Worm (Caenorhabditis elegans) whole organism, early embryonic: ENCODE results near the gene F11E6.9.

Source experiments
- B0310.2 ChIP-seq: sonication (generic microtip); optimal IDR thresholded peaks from 2 replicates; lab custom pipeline; 2016; ENCODE audit warnings: mild to moderate bottlenecking, missing genetic modification characterization, missing compliant biosample characterization
- F13C5.2 ChIP-seq: sonication (generic microtip); optimal IDR thresholded peaks from 2 replicates; lab custom pipeline; 2017; ENCODE audit warnings: mild to moderate bottlenecking, missing genetic modification characterization, inconsistent platforms, missing compliant biosample characterization
- aly-1 ChIP-seq: sonication (generic microtip); optimal IDR thresholded peaks from 2 replicates; lab custom pipeline; 2016; ENCODE audit warnings: missing genetic modification characterization, missing compliant biosample characterization
- ama-1 ChIP-seq: fragments of 150-350 bp; optimal IDR thresholded peaks from 2 replicates; lab custom pipeline; 2014
- ceh-13 ChIP-seq: fragments of 200-800 bp; sonication (Bioruptor generic); optimal IDR thresholded peaks from 2 replicates; lab custom pipeline; 2018; ENCODE audit warnings: mild to moderate bottlenecking, missing genetic modification characterization, missing compliant biosample characterization
- ceh-36 ChIP-seq: sonication (generic microtip); optimal IDR thresholded peaks from 2 replicates; lab custom pipeline; 2016; ENCODE audit warnings: missing genetic modification characterization, inconsistent platforms, missing compliant biosample characterization
- ets-7 ChIP-seq: sonication (generic microtip); optimal IDR thresholded peaks from 2 replicates; lab custom pipeline; 2016; ENCODE audit warnings: missing genotype, missing genetic modification characterization, missing compliant biosample characterization
- flt-1 ChIP-seq: fragments of 200-800 bp; sonication (Bioruptor generic); IDR thresholded peaks from 2 replicates; pipeline ENCODE4 v1.3.6; 2022; ENCODE audit warnings: missing genetic modification characterization, missing compliant biosample characterization
- hmbx-1 ChIP-seq: sonication (generic microtip); optimal IDR thresholded peaks from 2 replicates; lab custom pipeline; 2016; ENCODE audit warnings: mild to moderate bottlenecking, missing genetic modification characterization, missing compliant biosample characterization
- hmg-4 ChIP-seq: fragments of 200-800 bp; sonication (Bioruptor generic); optimal IDR thresholded peaks from 2 replicates; lab custom pipeline; 2018; ENCODE audit warnings: mild to moderate bottlenecking, missing genetic modification characterization, missing compliant biosample characterization
- hnd-1 ChIP-seq: sonication (generic microtip); optimal IDR thresholded peaks from 2 replicates; lab custom pipeline; 2016; ENCODE audit warnings: missing genetic modification characterization, missing compliant biosample characterization
- pes-1 ChIP-seq: fragments of 200-800 bp; sonication (Bioruptor generic); IDR thresholded peaks from 2 replicates; pipeline ENCODE4 v1.3.6; 2022; ENCODE audit warnings: missing genetic modification reagents, missing genetic modification characterization, missing compliant biosample characterization
- scrt-1 ChIP-seq: fragments of 200-800 bp; sonication (Bioruptor generic); IDR thresholded peaks from 2 replicates; pipeline ENCODE4 v1.3.6; 2022; ENCODE audit warnings: missing genetic modification characterization, missing compliant biosample characterization
- sea-1 ChIP-seq: fragments of 200-800 bp; sonication (Bioruptor generic); conservative IDR thresholded peaks from 2 replicates; pipeline ENCODE4 v1.3.6; 2022; ENCODE audit warnings: missing genetic modification characterization, missing compliant biosample characterization
- tbx-11 ChIP-seq: fragments of 200-800 bp; sonication (Bioruptor generic); IDR thresholded peaks from 2 replicates; pipeline ENCODE4 v1.3.6; 2022; ENCODE audit warnings: missing genetic modification characterization, missing compliant biosample characterization
- tbx-37 ChIP-seq: fragments of 200-800 bp; sonication (Bioruptor generic); conservative IDR thresholded peaks from 2 replicates; pipeline ENCODE4 v1.3.6; 2022; ENCODE audit warnings: missing genetic modification reagents, missing genetic modification characterization, missing compliant biosample characterization
- tra-4 ChIP-seq: sonication (generic microtip); optimal IDR thresholded peaks from 2 replicates; lab custom pipeline; 2017; ENCODE audit warnings: missing genetic modification characterization, missing compliant biosample characterization

The F11E6.9 gene

ce11 chrIV:17441260-17441659 is 33.9 kb downstream of the F11E6.9 start:
- TF ChIP-seq ama-1 (no peak), tbx-37 (GFP tag; lab: Robert Waterston, UW) (no peak), ets-7 (no peak), hnd-1 (tag; lab: Kevin White, UChicago) (no peak), ceh-36 (tag; lab: Kevin White, UChicago) (no peak), flt-1 (GFP tag; lab: Robert Waterston, UW) (no peak)

- TF ChIP-seq F13C5.2 (tag; lab: Kevin White, UChicago) (no peak), hnd-1 (tag; lab: Kevin White, UChicago) (no peak), ceh-36 (tag; lab: Kevin White, UChicago) (no peak), scrt-1 (no peak), ceh-13 (GFP tag; lab: Kevin White, UChicago) (no peak), tra-4 (tag; lab: Kevin White, UChicago) (no peak), B0310.2 (tag; lab: Kevin White, UChicago) (no peak), hmg-4 (GFP tag; lab: Kevin White, UChicago) (no peak), ama-1 (no peak), aly-1 (tag; lab: Kevin White, UChicago) (no peak), tbx-37 (GFP tag; lab: Robert Waterston, UW) (no peak), tbx-11 (no peak), ets-7 (no peak), hmbx-1 (tag; lab: Kevin White, UChicago) (no peak), pes-1 (GFP tag; lab: Robert Waterston, UW) (no peak), sea-1 (no peak), flt-1 (GFP tag; lab: Robert Waterston, UW) (no peak)
Observed at ce11 chrIV:17440417-17440816, 34.7 kb downstream of the F11E6.9 start, which contains the start of gene F08A7.1. Gene F08A7.1 (plus strand): TSS chrIV:17440607.

- no peak for TF ChIP-seq scrt-1
- no peak for TF ChIP-seq tbx-37 (GFP tag; lab: Robert Waterston, UW)
- no peak for TF ChIP-seq tra-4 (tag; lab: Kevin White, UChicago)
- TF ChIP-seq hmbx-1 (tag; lab: Kevin White, UChicago) = no peak
- TF ChIP-seq ama-1 = no peak
- TF ChIP-seq hnd-1 (tag; lab: Kevin White, UChicago) = no peak
- no peak for TF ChIP-seq ets-7
- no peak for TF ChIP-seq hmg-4 (GFP tag; lab: Kevin White, UChicago)
Observed at ce11 chrIV:17440001-17440400, 35.1 kb downstream of the F11E6.9 start, which contains the start of gene C06A12.19. Gene C06A12.19 (minus strand): TSS chrIV:17440101.

- TF ChIP-seq aly-1 (tag; lab: Kevin White, UChicago) = no peak
- no peak for TF ChIP-seq flt-1 (GFP tag; lab: Robert Waterston, UW)
- TF ChIP-seq hmg-4 (GFP tag; lab: Kevin White, UChicago) = no peak
- TF ChIP-seq tra-4 (tag; lab: Kevin White, UChicago) = no peak
- TF ChIP-seq ceh-36 (tag; lab: Kevin White, UChicago) = no peak
- no peak for TF ChIP-seq tbx-11
- no peak for TF ChIP-seq ceh-13 (GFP tag; lab: Kevin White, UChicago)
- TF ChIP-seq pes-1 (GFP tag; lab: Robert Waterston, UW) = no peak
- no peak for TF ChIP-seq ets-7
- no peak for TF ChIP-seq hnd-1 (tag; lab: Kevin White, UChicago)
- TF ChIP-seq sea-1 = no peak
- no peak for TF ChIP-seq B0310.2 (tag; lab: Kevin White, UChicago)
Observed at ce11 chrIV:17437038-17437437, 38.1 kb downstream of the F11E6.9 start, which contains the start of gene C06A12.8. Gene C06A12.8 (plus strand): TSS chrIV:17437338.

ce11 chrIV:17436552-17436951 is 38.6 kb downstream of the F11E6.9 start, which contains the start of gene gcy-27:
Gene gcy-27 (minus strand): TSS chrIV:17436652.
- TF ChIP-seq F13C5.2 (tag; lab: Kevin White, UChicago) (no peak), hmg-4 (GFP tag; lab: Kevin White, UChicago) (no peak), sea-1 (no peak), hmbx-1 (tag; lab: Kevin White, UChicago) (no peak), ceh-36 (tag; lab: Kevin White, UChicago) (no peak)

ce11 chrIV:17435228-17435627 is 39.9 kb downstream of the F11E6.9 start:
- TF ChIP-seq hmg-4 (GFP tag; lab: Kevin White, UChicago) (no peak), hnd-1 (tag; lab: Kevin White, UChicago) (no peak), ets-7 (no peak), tra-4 (tag; lab: Kevin White, UChicago) (no peak), tbx-37 (GFP tag; lab: Robert Waterston, UW) (no peak), aly-1 (tag; lab: Kevin White, UChicago) (no peak)

ce11 chrIV:17432223-17432826 is 42.8 kb downstream of the F11E6.9 start:
- no peak for TF ChIP-seq hmg-4 (GFP tag; lab: Kevin White, UChicago)

ce11 chrIV:17431287-17431686 is 43.9 kb downstream of the F11E6.9 start, which contains the start of gene lact-6:
Gene lact-6 (minus strand): TSS chrIV:17431387.
- no peak for TF ChIP-seq sea-1
- TF ChIP-seq ceh-36 (tag; lab: Kevin White, UChicago) = no peak
- no peak for TF ChIP-seq F13C5.2 (tag; lab: Kevin White, UChicago)
- TF ChIP-seq tbx-11 = no peak
